Worm (Caenorhabditis elegans) whole organism, young adult: ENCODE data around the gene nas-8.
A peak's percentile ranks its signal among the peaks of the same experiment; 100 is the strongest.

ENCODE experiments used
- B0019.2 ChIP-seq: fragments of 200-800 bp; sonication (Bioruptor generic); conservative IDR thresholded peaks from 2 replicates; pipeline ENCODE4 v1.3.6; 2022; ENCODE audit warnings: missing genetic modification reagents, missing genetic modification characterization, missing compliant biosample characterization
- B0336.3 ChIP-seq: fragments of 200-800 bp; sonication (Bioruptor generic); IDR thresholded peaks from 2 replicates; pipeline ENCODE4 v1.3.6; 2022; ENCODE audit warnings: missing genetic modification characterization, missing compliant biosample characterization
- F22D6.2 ChIP-seq: sonication (generic microtip); optimal IDR thresholded peaks from 2 replicates; lab custom pipeline; 2016; ENCODE audit warnings: mild to moderate bottlenecking, missing genetic modification characterization, missing compliant biosample characterization
- F23B12.7 ChIP-seq: sonication (generic microtip); optimal IDR thresholded peaks from 2 replicates; lab custom pipeline; 2017; ENCODE audit warnings: missing genetic modification characterization, mild to moderate bottlenecking, missing compliant biosample characterization, antibody characterized with exemption, moderate library complexity; ENCODE audit not compliant: insufficient read depth
- F33H1.4 ChIP-seq: fragments of 200-800 bp; sonication (Bioruptor generic); IDR thresholded peaks from 2 replicates; pipeline ENCODE4 v1.3.6; 2022; ENCODE audit warnings: missing genetic modification reagents, missing genetic modification characterization, missing compliant biosample characterization
- K11D2.4 ChIP-seq: fragments of 200-800 bp; sonication (Bioruptor generic); IDR thresholded peaks from 2 replicates; pipeline ENCODE4 v1.3.6; 2022; ENCODE audit warnings: missing genetic modification reagents, missing genetic modification characterization, missing compliant biosample characterization
- T07F8.4 ChIP-seq: sonication (generic microtip); optimal IDR thresholded peaks from 2 replicates; lab custom pipeline; 2016; ENCODE audit warnings: mild to moderate bottlenecking, missing genetic modification characterization, moderate library complexity, missing compliant biosample characterization
- Y53F4B.3 ChIP-seq: fragments of 200-800 bp; sonication (Bioruptor generic); IDR thresholded peaks from 2 replicates; pipeline ENCODE4 v1.3.6; 2022; ENCODE audit warnings: missing genetic modification reagents, missing genetic modification characterization, missing compliant biosample characterization
- Y67H2A.10 ChIP-seq: fragments of 200-800 bp; sonication (Bioruptor generic); conservative IDR thresholded peaks from 2 replicates; pipeline ENCODE4 v1.3.6; 2022; ENCODE audit warnings: missing genetic modification reagents, missing genetic modification characterization, missing compliant biosample characterization
- aptf-3 ChIP-seq: fragments of 200-800 bp; sonication (Bioruptor generic); IDR thresholded peaks from 2 replicates; pipeline ENCODE4 v1.3.6; 2022; ENCODE audit warnings: missing genetic modification characterization, missing compliant biosample characterization
- atf-7 ChIP-seq: sonication (generic microtip); optimal IDR thresholded peaks from 2 replicates; lab custom pipeline; 2017; ENCODE audit warnings: mild to moderate bottlenecking, missing genetic modification characterization, missing compliant biosample characterization
- attf-3 ChIP-seq: fragments of 200-800 bp; sonication (Bioruptor generic); conservative IDR thresholded peaks from 2 replicates; pipeline ENCODE4 v1.3.6; 2022; ENCODE audit warnings: missing genetic modification reagents, missing genetic modification characterization, missing compliant biosample characterization
- attf-6 ChIP-seq: fragments of 200-800 bp; sonication (Bioruptor generic); IDR thresholded peaks from 2 replicates; pipeline ENCODE4 v1.3.6; 2022; ENCODE audit warnings: missing genetic modification reagents, missing genetic modification characterization, missing compliant biosample characterization
- bed-1 ChIP-seq: fragments of 200-800 bp; sonication (Bioruptor generic); IDR thresholded peaks from 2 replicates; pipeline ENCODE4 v1.3.6; 2022; ENCODE audit warnings: missing genetic modification reagents, missing genetic modification characterization, missing compliant biosample characterization
- ccch-3 ChIP-seq: fragments of 200-800 bp; sonication (Bioruptor generic); optimal IDR thresholded peaks from 2 replicates; lab custom pipeline; 2018; ENCODE audit warnings: mild to moderate bottlenecking, missing genetic modification characterization, missing compliant biosample characterization
- cebp-1 ChIP-seq, 2 experiments: fragments of 200-800 bp in 1 of 2; sonication (Bioruptor generic) in 1 of 2; sonication (generic microtip) in 1 of 2; IDR thresholded peaks in 1 of 2; optimal IDR thresholded peaks in 1 of 2; 2 replicates each; pipeline versions ENCODE4 v1.3.6 to Lab custom; 2017 to 2022; ENCODE audit warnings: missing compliant biosample characterization in 2 of 2, missing genetic modification characterization in 2 of 2, mild to moderate bottlenecking in 1 of 2, missing genetic modification reagents in 1 of 2, moderate library complexity in 1 of 2
- ceh-40 ChIP-seq: fragments of 200-800 bp; sonication (Bioruptor generic); IDR thresholded peaks from 2 replicates; pipeline ENCODE4 v1.3.6; 2022; ENCODE audit warnings: missing genetic modification characterization, missing compliant biosample characterization
- ceh-58 ChIP-seq: fragments of 200-800 bp; sonication (Bioruptor generic); IDR thresholded peaks from 2 replicates; pipeline ENCODE4 v1.3.6; 2022; ENCODE audit warnings: missing genetic modification characterization, missing compliant biosample characterization
- ceh-79 ChIP-seq: sonication (generic microtip); optimal IDR thresholded peaks from 2 replicates; lab custom pipeline; 2017; ENCODE audit warnings: mild to moderate bottlenecking, missing genetic modification characterization, missing compliant biosample characterization
- die-1 ChIP-seq: sonication (generic microtip); optimal IDR thresholded peaks from 2 replicates; lab custom pipeline; 2016; ENCODE audit warnings: missing genotype, mild to moderate bottlenecking, missing genetic modification characterization, missing compliant biosample characterization
- efl-1 ChIP-seq: fragments of 150-350 bp; optimal IDR thresholded peaks from 2 replicates; lab custom pipeline; 2014; ENCODE audit warnings: missing biosample characterization, missing genetic modification reagents, missing genetic modification characterization
- egl-44 ChIP-seq: fragments of 200-800 bp; sonication (Bioruptor generic); IDR thresholded peaks from 2 replicates; pipeline ENCODE4 v1.3.6; 2022; ENCODE audit warnings: missing genetic modification reagents, missing genetic modification characterization, missing compliant biosample characterization
- ekl-4 ChIP-seq: fragments of 200-800 bp; sonication (Bioruptor generic); IDR thresholded peaks from 2 replicates; pipeline ENCODE4 v1.3.6; 2022; ENCODE audit warnings: missing genetic modification reagents, missing genetic modification characterization, missing compliant biosample characterization
- ets-4 ChIP-seq: fragments of 200-800 bp; sonication (Bioruptor generic); optimal IDR thresholded peaks from 2 replicates; lab custom pipeline; 2018; ENCODE audit warnings: mild to moderate bottlenecking, missing genetic modification characterization, missing compliant biosample characterization
- hmg-20 ChIP-seq: fragments of 200-800 bp; sonication (Bioruptor generic); IDR thresholded peaks from 2 replicates; pipeline ENCODE4 v1.3.6; 2022; ENCODE audit warnings: missing genetic modification reagents, missing genetic modification characterization, missing compliant biosample characterization
- hrde-1 ChIP-seq: sonication (generic microtip); optimal IDR thresholded peaks from 2 replicates; lab custom pipeline; 2016; ENCODE audit warnings: missing genetic modification characterization, mild to moderate bottlenecking, missing compliant biosample characterization, moderate library complexity, missing genotype, missing genetic modification reagents, borderline replicate concordance
- lag-1 ChIP-seq: fragments of 200-800 bp; sonication (Bioruptor generic); IDR thresholded peaks from 2 replicates; pipeline ENCODE4 v1.3.6; 2022; ENCODE audit warnings: missing genetic modification reagents, missing genetic modification characterization, missing compliant biosample characterization
- lin-26 ChIP-seq: fragments of 200-800 bp; sonication (Bioruptor generic); IDR thresholded peaks from 2 replicates; pipeline ENCODE4 v1.3.6; 2022; ENCODE audit warnings: missing genetic modification reagents, missing genetic modification characterization, missing compliant biosample characterization
- lin-40 ChIP-seq: sonication (generic microtip); optimal IDR thresholded peaks from 2 replicates; lab custom pipeline; 2016; ENCODE audit warnings: missing genetic modification characterization, mild to moderate bottlenecking, missing compliant biosample characterization, missing genotype, missing genetic modification reagents
- lir-1 ChIP-seq: fragments of 200-800 bp; sonication (Bioruptor generic); conservative IDR thresholded peaks from 2 replicates; pipeline ENCODE4 v1.3.6; 2022; ENCODE audit warnings: missing genetic modification reagents, missing genetic modification characterization, missing compliant biosample characterization
- lsl-1 ChIP-seq: fragments of 200-800 bp; sonication (Bioruptor generic); optimal IDR thresholded peaks from 2 replicates; lab custom pipeline; 2018; ENCODE audit warnings: mild to moderate bottlenecking, missing genetic modification characterization, moderate library complexity, missing compliant biosample characterization
- lsy-27 ChIP-seq: sonication (generic microtip); optimal IDR thresholded peaks from 2 replicates; lab custom pipeline; 2017; ENCODE audit warnings: missing genetic modification characterization, mild to moderate bottlenecking, missing compliant biosample characterization, antibody characterized with exemption, missing genotype, borderline replicate concordance; ENCODE audit not compliant: insufficient read depth
- madf-10 ChIP-seq: sonication (generic microtip); optimal IDR thresholded peaks from 2 replicates; lab custom pipeline; 2016; ENCODE audit warnings: mild to moderate bottlenecking, missing genetic modification characterization, missing compliant biosample characterization
- mel-28 ChIP-seq: sonication (generic microtip); optimal IDR thresholded peaks from 2 replicates; lab custom pipeline; 2016; ENCODE audit warnings: borderline replicate concordance, mild to moderate bottlenecking, missing genetic modification characterization, missing compliant biosample characterization
- nfyb-1 ChIP-seq: fragments of 200-800 bp; sonication (Bioruptor generic); IDR thresholded peaks from 2 replicates; pipeline ENCODE4 v1.3.6; 2022; ENCODE audit warnings: missing genetic modification reagents, missing genetic modification characterization, missing compliant biosample characterization
- nhr-120 ChIP-seq: fragments of 200-800 bp; sonication (Bioruptor generic); IDR thresholded peaks from 2 replicates; pipeline ENCODE4 v1.3.6; 2022; ENCODE audit warnings: missing genetic modification characterization, missing compliant biosample characterization
- nhr-27 ChIP-seq: fragments of 200-800 bp; sonication (Bioruptor generic); optimal IDR thresholded peaks from 2 replicates; lab custom pipeline; 2018; ENCODE audit warnings: mild to moderate bottlenecking, missing genetic modification characterization, moderate library complexity, missing compliant biosample characterization
- nhr-80 ChIP-seq: sonication (generic microtip); optimal IDR thresholded peaks from 2 replicates; lab custom pipeline; 2016; ENCODE audit warnings: missing genetic modification characterization, missing compliant biosample characterization
- nhr-90 ChIP-seq: sonication (generic microtip); optimal IDR thresholded peaks from 2 replicates; lab custom pipeline; 2016; ENCODE audit warnings: missing genotype, mild to moderate bottlenecking, missing genetic modification characterization, missing compliant biosample characterization
- pha-4 ChIP-seq: fragments of 150-350 bp; sonication (generic microtip); optimal IDR thresholded peaks from 2 replicates; lab custom pipeline; 2014; ENCODE audit warnings: missing biosample characterization, missing genetic modification reagents, missing genetic modification characterization
- rcor-1 ChIP-seq: fragments of 200-800 bp; sonication (Bioruptor generic); IDR thresholded peaks from 2 replicates; pipeline ENCODE4 v1.3.6; 2022; ENCODE audit warnings: missing genetic modification reagents, missing genetic modification characterization, missing compliant biosample characterization
- rec-8 ChIP-seq, 2 experiments: sonication (generic microtip); optimal IDR thresholded peaks; 2 replicates each; lab custom pipeline; 2016; ENCODE audit warnings: mild to moderate bottlenecking in 2 of 2, missing genetic modification characterization in 2 of 2, missing genetic modification reagents in 2 of 2, missing genotype in 2 of 2, missing biosample characterization in 1 of 2, missing compliant biosample characterization in 1 of 2, moderate library complexity in 1 of 2
- sdz-38 ChIP-seq: sonication (generic microtip); optimal IDR thresholded peaks from 2 replicates; lab custom pipeline; 2016; ENCODE audit warnings: missing genotype, missing genetic modification characterization, missing compliant biosample characterization
- sptf-2 ChIP-seq: fragments of 200-800 bp; sonication (Bioruptor generic); optimal IDR thresholded peaks from 2 replicates; lab custom pipeline; 2018; ENCODE audit warnings: mild to moderate bottlenecking, missing genetic modification characterization, missing compliant biosample characterization
- tbx-9 ChIP-seq: sonication (generic microtip); optimal IDR thresholded peaks from 2 replicates; lab custom pipeline; 2016; ENCODE audit warnings: borderline replicate concordance, missing genetic modification characterization, inconsistent platforms, missing compliant biosample characterization
- unc-62 ChIP-seq: fragments of 150-350 bp; optimal IDR thresholded peaks from 2 replicates; lab custom pipeline; 2014; ENCODE audit warnings: missing biosample characterization, missing genetic modification reagents, missing genetic modification characterization
- ztf-3 ChIP-seq: fragments of 200-800 bp; sonication (Bioruptor generic); optimal IDR thresholded peaks from 2 replicates; lab custom pipeline; 2018; ENCODE audit warnings: mild to moderate bottlenecking, missing genetic modification characterization, missing compliant biosample characterization

nas-8 gene

DNA sequence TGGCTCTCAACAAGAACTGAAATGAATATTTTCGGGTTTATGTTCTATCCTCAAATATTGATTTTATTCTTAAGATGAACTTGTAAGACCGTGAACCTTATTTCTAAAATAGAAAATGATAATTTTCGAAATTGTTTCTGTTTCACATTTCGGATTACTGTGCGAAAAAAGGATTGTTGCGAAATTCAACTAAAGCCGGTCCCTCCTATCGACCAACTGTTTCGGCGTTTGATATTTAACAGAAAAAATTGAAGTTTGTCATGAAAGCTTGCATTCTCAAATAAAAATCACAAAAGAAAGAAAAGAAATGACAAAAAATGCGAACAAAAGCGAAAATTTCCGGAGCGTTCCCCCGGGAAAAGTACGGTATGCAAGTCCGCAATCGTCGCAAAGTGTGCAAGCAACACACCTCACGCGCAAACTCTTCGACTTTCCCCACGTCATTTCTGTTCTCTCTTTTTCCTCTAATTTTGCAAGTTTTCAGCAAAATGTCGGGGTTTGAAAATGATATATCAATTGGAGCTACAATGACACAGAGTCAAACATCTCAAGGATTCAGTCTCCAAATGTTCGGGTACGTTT is 34.4 kb downstream of the nas-8 start, which contains the start of gene C34D4.4 (continued):
- TF ChIP-seq sptf-2 (GFP tag; lab: Kevin White, UChicago) = no peak
- TF ChIP-seq unc-62 (GFP tag; lab: Kevin White, UChicago) = no peak
- TF ChIP-seq T07F8.4 = no peak
- TF ChIP-seq B0336.3 (GFP tag; lab: Robert Waterston, UW) = no peak
- TF ChIP-seq lin-26 (GFP tag; lab: Robert Waterston, UW) = no peak
- TF ChIP-seq lsy-27 = no peak
- TF ChIP-seq nfyb-1 (GFP tag; lab: Robert Waterston, UW) = no peak
- TF ChIP-seq F33H1.4 = peak; percentile 36; the same call in 1 of the 2 replicates
- TF ChIP-seq lir-1 (GFP tag; lab: Robert Waterston, UW) = no peak
- no peak for TF ChIP-seq ceh-58 (GFP tag; lab: Robert Waterston, UW)
- TF ChIP-seq sdz-38 (tag; lab: Kevin White, UChicago) = no peak
- no peak for TF ChIP-seq attf-6 (GFP tag; lab: Robert Waterston, UW)
- TF ChIP-seq lin-40 (tag; lab: Kevin White, UChicago) = no peak
- peak; percentile 73 for TF ChIP-seq lsl-1 (GFP tag; lab: Kevin White, UChicago)
- TF ChIP-seq mel-28 (tag; lab: Kevin White, UChicago) = no peak
- no peak for TF ChIP-seq F22D6.2 (tag; lab: Kevin White, UChicago)
- no peak for TF ChIP-seq Y67H2A.10 (GFP tag; lab: Robert Waterston, UW)
- no peak for TF ChIP-seq nhr-120
- no peak for TF ChIP-seq ccch-3
- no peak for TF ChIP-seq K11D2.4 (GFP tag; lab: Robert Waterston, UW)
- TF ChIP-seq F23B12.7 (tag; lab: Kevin White, UChicago) = no peak
- TF ChIP-seq ekl-4 = no peak
- no peak for TF ChIP-seq hmg-20 (GFP tag; lab: Robert Waterston, UW)
- TF ChIP-seq ceh-79 = no peak
- no peak for TF ChIP-seq ceh-40 (GFP tag; lab: Robert Waterston, UW)
- no peak for TF ChIP-seq pha-4 (tag; lab: Kevin White, UChicago)
- TF ChIP-seq bed-1 (GFP tag; lab: Robert Waterston, UW) = no peak
- no peak for TF ChIP-seq die-1 (tag; lab: Kevin White, UChicago)
- no peak for TF ChIP-seq rec-8 (tag; optimal IDR thresholded peaks at IDR 0.05; lab: Kevin White, UChicago)
- TF ChIP-seq ets-4 (GFP tag; lab: Kevin White, UChicago) = no peak
- peak; percentile 60; the same call in 1 of the 2 replicates for TF ChIP-seq cebp-1 (GFP tag; IDR thresholded peaks at IDR 0.05; lab: Robert Waterston, UW)
- peak; percentile 94 for TF ChIP-seq cebp-1 (tag; optimal IDR thresholded peaks at IDR 0.05; lab: Kevin White, UChicago)
- TF ChIP-seq atf-7 (tag; lab: Kevin White, UChicago) = no peak
- TF ChIP-seq Y53F4B.3 = no peak
- no peak for TF ChIP-seq nhr-90 (tag; lab: Kevin White, UChicago)
- no peak for TF ChIP-seq B0019.2 (GFP tag; lab: Robert Waterston, UW)
- peak; percentile 58 for TF ChIP-seq efl-1 (GFP tag; lab: Kevin White, UChicago)
- TF ChIP-seq ztf-3 (GFP tag; lab: Kevin White, UChicago) = no peak
- TF ChIP-seq hrde-1 (tag; lab: Kevin White, UChicago) = no peak
- TF ChIP-seq nhr-80 (tag; lab: Kevin White, UChicago) = no peak
- no peak for TF ChIP-seq egl-44 (GFP tag; lab: Robert Waterston, UW)
- TF ChIP-seq madf-10 (tag; lab: Kevin White, UChicago) = no peak
- TF ChIP-seq rcor-1 (GFP tag; lab: Robert Waterston, UW) = no peak
- TF ChIP-seq aptf-3 (GFP tag; lab: Robert Waterston, UW) = no peak
- no peak for TF ChIP-seq lag-1 (GFP tag; lab: Robert Waterston, UW)
- TF ChIP-seq nhr-27 = no peak
- no peak for TF ChIP-seq attf-3 (GFP tag; lab: Robert Waterston, UW)
- no peak for TF ChIP-seq tbx-9
